Worm (Caenorhabditis elegans) whole organism, young adult: ENCODE results near the gene Y7A5A.6.

Experiments used
- T26A5.8 ChIP-seq: sonication (generic microtip); optimal IDR thresholded peaks from 2 replicates; lab custom pipeline; 2016; ENCODE audit warnings: missing genetic modification characterization, missing compliant biosample characterization
- ama-1 ChIP-seq, 3 experiments: fragments of 150-350 bp in 1 of 3; sonication (generic microtip) in 2 of 3; optimal IDR thresholded peaks; 2 replicates each; lab custom pipeline; 2014 to 2018; ENCODE audit warnings: missing biosample characterization in 2 of 3, missing genetic modification characterization in 2 of 3, missing genetic modification reagents in 2 of 3
- pha-4 ChIP-seq: fragments of 150-350 bp; sonication (generic microtip); optimal IDR thresholded peaks from 2 replicates; lab custom pipeline; 2014; ENCODE audit warnings: missing biosample characterization, missing genetic modification reagents, missing genetic modification characterization

ce11 chrX:15828059-15828458 lies 28.6 kb upstream of the Y7A5A.6 start, which contains the start of gene Y7A5A.20:
- TF ChIP-seq pha-4 (tag; lab: Kevin White, UChicago) (no peak), ama-1 (optimal IDR thresholded peaks at IDR 0.05; lab: Kevin White, UChicago) (no peak), ama-1 (GFP tag; optimal IDR thresholded peaks at IDR 0.05; lab: Kevin White, UChicago) (no peak), T26A5.8 (tag; lab: Kevin White, UChicago) (no peak)
